Fruit fly (Drosophila melanogaster) whole organism, pupa: ENCODE measurements around the gene KP78a.

Source experiments
- CG10348 ChIP-seq: fragments of 200-800 bp; sonication (Bioruptor generic); IDR thresholded peaks from 2 replicates; pipeline ENCODE4 v1.3.6; 2022; ENCODE audit warnings: missing biosample characterization, missing genetic modification characterization
- CG12605 ChIP-seq: fragments of 200-800 bp; sonication (Bioruptor generic); IDR thresholded peaks from 2 replicates; pipeline ENCODE4 v1.3.6; 2022; ENCODE audit warnings: missing biosample characterization, missing genetic modification characterization
- CG13204 ChIP-seq: fragments of 200-800 bp; sonication (Bioruptor generic); optimal IDR thresholded peaks from 2 replicates; lab custom pipeline; 2018; ENCODE audit warnings: missing biosample characterization, mild to moderate bottlenecking, missing genetic modification characterization, moderate library complexity
- CG14655 ChIP-seq: fragments of 200-800 bp; sonication (Bioruptor generic); optimal IDR thresholded peaks from 3 replicates; lab custom pipeline; 2017; ENCODE audit warnings: mild to moderate bottlenecking, missing biosample characterization, missing genetic modification reagents, missing genetic modification characterization
- CG15710 ChIP-seq: fragments of 200-800 bp; sonication (Bioruptor generic); optimal IDR thresholded peaks from 2 replicates; lab custom pipeline; 2018; ENCODE audit warnings: missing biosample characterization, mild to moderate bottlenecking, missing genetic modification characterization, moderate library complexity
- CG17806 ChIP-seq: fragments of 200-800 bp; sonication (Bioruptor generic); optimal IDR thresholded peaks from 2 replicates; lab custom pipeline; 2018; ENCODE audit warnings: missing biosample characterization, mild to moderate bottlenecking, missing genetic modification characterization, moderate library complexity
- CG32121 ChIP-seq: fragments of 200-800 bp; sonication (Bioruptor generic); IDR thresholded peaks from 2 replicates; pipeline ENCODE4 v1.3.6; 2022; ENCODE audit warnings: missing biosample characterization, missing genetic modification characterization
- CG34367 ChIP-seq: fragments of 200-800 bp; sonication (Bioruptor generic); optimal IDR thresholded peaks from 2 replicates; lab custom pipeline; 2018; ENCODE audit warnings: missing biosample characterization, mild to moderate bottlenecking, missing genetic modification characterization
- CG4496 ChIP-seq: fragments of 200-800 bp; sonication (Bioruptor generic); IDR thresholded peaks from 3 replicates; pipeline ENCODE4 v1.3.6; 2022; ENCODE audit warnings: missing biosample characterization, missing genetic modification characterization
- CG8159 ChIP-seq: fragments of 200-800 bp; sonication (Bioruptor generic); optimal IDR thresholded peaks from 3 replicates; lab custom pipeline; 2018; ENCODE audit warnings: missing biosample characterization, mild to moderate bottlenecking, missing genetic modification characterization, moderate library complexity
- CG8301 ChIP-seq: fragments of 200-800 bp; sonication (Bioruptor generic); optimal IDR thresholded peaks from 2 replicates; lab custom pipeline; 2018; ENCODE audit warnings: missing biosample characterization, mild to moderate bottlenecking, missing genetic modification characterization
- CG9948 ChIP-seq: fragments of 200-800 bp; sonication (Bioruptor generic); optimal IDR thresholded peaks from 2 replicates; lab custom pipeline; 2018; ENCODE audit warnings: missing biosample characterization, mild to moderate bottlenecking, missing genetic modification characterization, moderate library complexity
- D1 ChIP-seq: fragments of 200-800 bp; sonication (Bioruptor generic); optimal IDR thresholded peaks from 2 replicates; lab custom pipeline; 2018; ENCODE audit warnings: missing biosample characterization, mild to moderate bottlenecking, missing genetic modification characterization, moderate library complexity
- EcR ChIP-seq: fragments of 200-800 bp; sonication (Bioruptor generic); optimal IDR thresholded peaks from 3 replicates; lab custom pipeline; 2019; ENCODE audit warnings: missing biosample characterization, missing genetic modification characterization, mild to moderate bottlenecking, moderate library complexity, missing genetic modification reagents
- Ets98B ChIP-seq: fragments of 200-800 bp; sonication (Bioruptor generic); IDR thresholded peaks from 2 replicates; pipeline ENCODE4 v1.3.6; 2022; ENCODE audit warnings: missing biosample characterization, missing genetic modification characterization
- Pif1A ChIP-seq: fragments of 200-800 bp; sonication (Bioruptor generic); optimal IDR thresholded peaks from 3 replicates; lab custom pipeline; 2016; ENCODE audit warnings: missing biosample characterization, missing genetic modification characterization
- Pif1B ChIP-seq: fragments of 200-800 bp; sonication (Bioruptor generic); optimal IDR thresholded peaks from 3 replicates; lab custom pipeline; 2016; ENCODE audit warnings: missing biosample characterization, missing genetic modification characterization
- Snoo ChIP-seq: fragments of 200-800 bp; sonication (Bioruptor generic); optimal IDR thresholded peaks from 3 replicates; lab custom pipeline; 2017; ENCODE audit warnings: missing biosample characterization, mild to moderate bottlenecking, missing genetic modification characterization, inconsistent platforms
- fd96Ca ChIP-seq: fragments of 200-800 bp; sonication (Bioruptor generic); IDR thresholded peaks from 3 replicates; pipeline ENCODE4 v1.3.6; 2022; ENCODE audit warnings: missing biosample characterization, missing genetic modification characterization
- gl ChIP-seq: fragments of 200-800 bp; sonication (Bioruptor generic); optimal IDR thresholded peaks from 2 replicates; lab custom pipeline; 2018; ENCODE audit warnings: missing biosample characterization, mild to moderate bottlenecking, missing genetic modification characterization
- rn ChIP-seq: fragments of 200-800 bp; sonication (Bioruptor generic); IDR thresholded peaks from 2 replicates; pipeline ENCODE4 v1.3.6; 2022; ENCODE audit warnings: missing biosample characterization, missing genetic modification characterization

Gene KP78a

DNA sequence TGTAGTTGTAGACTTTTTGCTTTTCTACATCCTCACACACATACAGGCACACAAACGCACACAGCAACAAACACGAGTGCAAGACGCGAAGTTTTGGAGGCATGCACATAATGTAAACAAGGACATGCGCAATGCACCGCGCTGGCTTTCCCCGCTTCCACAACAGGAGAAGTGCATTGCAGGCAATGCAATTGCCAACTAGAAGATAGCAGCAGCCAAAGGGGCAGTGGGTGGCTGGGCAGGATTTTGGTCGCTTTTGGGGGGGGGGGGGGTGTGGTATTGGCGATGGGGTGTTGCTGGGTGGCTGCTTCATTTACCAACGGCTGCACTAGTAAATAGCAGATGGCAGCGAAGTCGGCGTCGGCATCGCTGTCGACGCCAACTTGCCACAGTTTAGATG is 22.2 kb downstream of the KP78a start:
- no peak for TF ChIP-seq CG17806
- no peak for TF ChIP-seq Pif1B (GFP tag; lab: Kevin White, UChicago)
- no peak for TF ChIP-seq Pif1A (GFP tag; lab: Kevin White, UChicago)
- TF ChIP-seq CG15710 (tag; lab: Kevin White, UChicago), result no peak
- no peak for TF ChIP-seq CG8301 (tag; lab: Kevin White, UChicago)
- no peak for TF ChIP-seq D1 (tag; lab: Kevin White, UChicago)
- TF ChIP-seq gl (tag; lab: Kevin White, UChicago), result no peak
- TF ChIP-seq EcR, result no peak
- TF ChIP-seq Ets98B (GFP tag; lab: Robert Waterston, UW), result no peak
- no peak for TF ChIP-seq rn (GFP tag; lab: Robert Waterston, UW)
- no peak for TF ChIP-seq CG14655 (GFP tag; lab: Kevin White, UChicago)
- TF ChIP-seq CG8159 (tag; lab: Kevin White, UChicago), result no peak
- TF ChIP-seq CG4496 (GFP tag; lab: Robert Waterston, UW), result no peak
- TF ChIP-seq CG32121 (GFP tag; lab: Robert Waterston, UW), result no peak
- TF ChIP-seq, all 21 proteins: peak for 0

dm6 chr3R:11328180-11328579 is 24.8 kb downstream of the KP78a start, which contains the start of gene pros:
pros (plus strand) TSS chr3R:11328480.
- TF ChIP-seq CG8159 (tag; lab: Kevin White, UChicago), result no peak
- TF ChIP-seq gl (tag; lab: Kevin White, UChicago), result no peak
- no peak for TF ChIP-seq Pif1B (GFP tag; lab: Kevin White, UChicago)
- no peak for TF ChIP-seq Snoo
- TF ChIP-seq fd96Ca, result no peak
- no peak for TF ChIP-seq CG12605 (GFP tag; lab: Robert Waterston, UW)
- no peak for TF ChIP-seq CG34367 (tag; lab: Kevin White, UChicago)
- TF ChIP-seq Ets98B (GFP tag; lab: Robert Waterston, UW), result no peak
- no peak for TF ChIP-seq CG17806
- TF ChIP-seq rn (GFP tag; lab: Robert Waterston, UW), result no peak
- no peak for TF ChIP-seq Pif1A (GFP tag; lab: Kevin White, UChicago)
- TF ChIP-seq CG8301 (tag; lab: Kevin White, UChicago), result no peak

- no peak for TF ChIP-seq Pif1B (GFP tag; lab: Kevin White, UChicago)
- TF ChIP-seq CG34367 (tag; lab: Kevin White, UChicago), result no peak
- no peak for TF ChIP-seq CG14655 (GFP tag; lab: Kevin White, UChicago)
- no peak for TF ChIP-seq fd96Ca
- no peak for TF ChIP-seq gl (tag; lab: Kevin White, UChicago)
- no peak for TF ChIP-seq CG15710 (tag; lab: Kevin White, UChicago)
- no peak for TF ChIP-seq CG8159 (tag; lab: Kevin White, UChicago)
- no peak for TF ChIP-seq CG8301 (tag; lab: Kevin White, UChicago)
- TF ChIP-seq Ets98B (GFP tag; lab: Robert Waterston, UW), result no peak
- no peak for TF ChIP-seq EcR
- TF ChIP-seq CG9948 (tag; lab: Kevin White, UChicago), result no peak
- TF ChIP-seq CG17806, result no peak
- TF ChIP-seq Pif1A (GFP tag; lab: Kevin White, UChicago), result no peak
- no peak for TF ChIP-seq Snoo
- TF ChIP-seq CG10348 (GFP tag; lab: Robert Waterston, UW), result no peak
- TF ChIP-seq, all 21 proteins: peak for 0
These were observed 36.3 kb downstream of the KP78a start for dm6 chr3R:11316667-11317066.

DNA sequence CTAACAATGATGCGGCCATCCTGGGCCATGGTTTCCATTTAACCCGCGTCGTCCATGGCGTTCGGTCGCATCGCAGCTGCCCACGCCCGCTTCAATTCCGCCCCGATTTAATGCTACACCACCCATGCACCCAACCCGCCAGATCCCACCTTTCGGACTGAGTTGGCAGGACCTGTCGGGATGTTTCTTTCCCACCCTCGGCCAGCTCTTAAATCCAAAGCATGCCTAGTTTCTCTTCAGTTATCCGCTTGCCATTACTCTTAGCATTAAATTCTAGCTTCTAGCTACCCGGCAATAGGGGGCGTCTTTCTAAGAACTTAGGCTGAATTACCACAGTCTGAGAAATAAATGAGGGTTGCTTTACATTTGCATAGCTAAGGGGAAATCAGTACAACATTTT is 40.6 kb downstream of the KP78a start:
- TF ChIP-seq D1 (tag; lab: Kevin White, UChicago) (no peak), CG32121 (GFP tag; lab: Robert Waterston, UW) (no peak), Pif1A (GFP tag; lab: Kevin White, UChicago) (peak; percentile 10), CG17806 (no peak), CG4496 (GFP tag; lab: Robert Waterston, UW) (no peak), fd96Ca (no peak), Pif1B (GFP tag; lab: Kevin White, UChicago) (no peak), Snoo (no peak)
- TF ChIP-seq, all 21 proteins: peak for 1

DNA sequence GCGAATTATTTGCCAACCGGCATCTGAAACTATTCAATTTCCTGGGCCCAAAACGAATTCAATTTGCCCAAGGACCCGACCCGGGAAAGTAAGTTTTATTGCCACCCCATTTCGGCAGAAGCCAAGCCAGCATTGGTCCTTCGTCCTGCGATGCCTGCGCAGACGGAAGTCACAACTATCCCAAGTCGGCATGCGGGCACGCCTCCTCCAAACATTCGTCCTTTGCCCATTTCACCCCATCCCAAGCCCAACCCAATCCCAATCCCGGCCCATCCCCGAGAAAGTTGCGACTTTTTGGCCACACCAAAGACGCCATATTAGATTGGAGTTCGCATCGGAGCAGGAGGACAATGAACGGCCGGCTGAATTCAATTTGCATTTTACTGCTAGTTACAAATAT is 42.3 kb downstream of the KP78a start:
- no peak for TF ChIP-seq CG17806
- no peak for TF ChIP-seq CG10348 (GFP tag; lab: Robert Waterston, UW)
- TF ChIP-seq D1 (tag; lab: Kevin White, UChicago), result no peak
- no peak for TF ChIP-seq EcR
- TF ChIP-seq gl (tag; lab: Kevin White, UChicago), result no peak
- no peak for TF ChIP-seq rn (GFP tag; lab: Robert Waterston, UW)
- no peak for TF ChIP-seq CG15710 (tag; lab: Kevin White, UChicago)
- no peak for TF ChIP-seq CG4496 (GFP tag; lab: Robert Waterston, UW)
- TF ChIP-seq, all 21 proteins: peak for 0

- TF ChIP-seq Ets98B (GFP tag; lab: Robert Waterston, UW), result no peak
- TF ChIP-seq CG10348 (GFP tag; lab: Robert Waterston, UW), result no peak
- TF ChIP-seq CG8159 (tag; lab: Kevin White, UChicago), result no peak
- TF ChIP-seq CG4496 (GFP tag; lab: Robert Waterston, UW), result no peak
- no peak for TF ChIP-seq CG14655 (GFP tag; lab: Kevin White, UChicago)
- TF ChIP-seq D1 (tag; lab: Kevin White, UChicago), result no peak
- no peak for TF ChIP-seq rn (GFP tag; lab: Robert Waterston, UW)
- no peak for TF ChIP-seq CG13204 (GFP tag; lab: Kevin White, UChicago)
- no peak for TF ChIP-seq CG9948 (tag; lab: Kevin White, UChicago)
- no peak for TF ChIP-seq CG17806
- TF ChIP-seq gl (tag; lab: Kevin White, UChicago), result no peak
- TF ChIP-seq EcR, result no peak
- no peak for TF ChIP-seq Pif1A (GFP tag; lab: Kevin White, UChicago)
- no peak for TF ChIP-seq CG15710 (tag; lab: Kevin White, UChicago)
- TF ChIP-seq CG34367 (tag; lab: Kevin White, UChicago), result no peak
These were observed 47.0 kb downstream of the KP78a start for dm6 chr3R:11305917-11306316.
